Worm (Caenorhabditis elegans) whole organism, L3 larva: Measurements from ENCODE around the gene nhr-272.

Experiments
- R02D3.7 ChIP-seq: fragments of 150-350 bp; optimal IDR thresholded peaks from 2 replicates; lab custom pipeline; 2014; ENCODE audit warnings: missing biosample characterization, missing genetic modification characterization
- ZK546.5 ChIP-seq: sonication (generic microtip); optimal IDR thresholded peaks from 2 replicates; lab custom pipeline; 2017; ENCODE audit warnings: missing biosample characterization, missing genetic modification characterization
- aly-2 ChIP-seq: fragments of 150-350 bp; optimal IDR thresholded peaks from 2 replicates; lab custom pipeline; 2014; ENCODE audit warnings: missing biosample characterization, missing genetic modification characterization
- ama-1 ChIP-seq: fragments of 150-350 bp; optimal IDR thresholded peaks from 2 replicates; lab custom pipeline; 2018
- ceh-16 ChIP-seq: sonication (generic microtip); optimal IDR thresholded peaks from 2 replicates; lab custom pipeline; 2017; ENCODE audit warnings: missing biosample characterization, missing genetic modification characterization
- ceh-28 ChIP-seq: fragments of 150-350 bp; optimal IDR thresholded peaks from 2 replicates; lab custom pipeline; 2014; ENCODE audit warnings: missing biosample characterization, missing genetic modification reagents, missing genetic modification characterization
- ceh-82 ChIP-seq: fragments of 150-350 bp; optimal IDR thresholded peaks from 2 replicates; lab custom pipeline; 2014; ENCODE audit warnings: missing biosample characterization, missing genetic modification characterization
- ceh-9 ChIP-seq: sonication (generic microtip); optimal IDR thresholded peaks from 2 replicates; lab custom pipeline; 2018; ENCODE audit warnings: missing biosample characterization, missing genetic modification characterization
- daf-12 ChIP-seq: fragments of 150-350 bp; optimal IDR thresholded peaks from 2 replicates; lab custom pipeline; 2014; ENCODE audit warnings: missing biosample characterization, missing genetic modification reagents, missing genetic modification characterization
- egl-27 ChIP-seq: sonication (generic microtip); optimal IDR thresholded peaks from 4 replicates; lab custom pipeline; 2017; ENCODE audit warnings: missing biosample characterization, missing genetic modification reagents, missing genetic modification characterization
- egl-5 ChIP-seq: fragments of 150-350 bp; optimal IDR thresholded peaks from 2 replicates; lab custom pipeline; 2017; ENCODE audit warnings: missing biosample characterization, missing genetic modification reagents, missing genetic modification characterization, inconsistent platforms
- elt-1 ChIP-seq: fragments of 150-350 bp; optimal IDR thresholded peaks from 2 replicates; lab custom pipeline; 2014; ENCODE audit warnings: missing biosample characterization, missing genetic modification characterization
- elt-2 ChIP-seq: sonication (generic microtip); optimal IDR thresholded peaks from 2 replicates; lab custom pipeline; 2016; ENCODE audit warnings: missing genetic modification reagents, mild to moderate bottlenecking, missing genetic modification characterization, missing compliant biosample characterization
- elt-3 ChIP-seq, 3 experiments: fragments of 150-350 bp in 1 of 3; sonication (generic microtip) in 2 of 3; optimal IDR thresholded peaks; 2 replicates in 2 of 3; 4 replicates in 1 of 3; lab custom pipeline; 2014 to 2017; ENCODE audit warnings: missing biosample characterization in 3 of 3, missing genetic modification characterization in 3 of 3
- eor-1 ChIP-seq, 2 experiments: fragments of 150-350 bp; optimal IDR thresholded peaks; 2 replicates each; lab custom pipeline; 2014 to 2018; ENCODE audit warnings: missing biosample characterization in 2 of 2, missing genetic modification characterization in 2 of 2
- fkh-10 ChIP-seq: sonication (generic microtip); optimal IDR thresholded peaks from 2 replicates; lab custom pipeline; 2017; ENCODE audit warnings: missing biosample characterization, missing genetic modification reagents, missing genetic modification characterization
- fkh-2 ChIP-seq: fragments of 150-350 bp; optimal IDR thresholded peaks from 2 replicates; lab custom pipeline; 2014; ENCODE audit warnings: missing biosample characterization, missing genetic modification reagents, missing genetic modification characterization
- fos-1 ChIP-seq: fragments of 150-350 bp; optimal IDR thresholded peaks from 2 replicates; lab custom pipeline; 2014; ENCODE audit warnings: missing biosample characterization, missing genetic modification characterization
- hmg-11 ChIP-seq: sonication (generic microtip); optimal IDR thresholded peaks from 2 replicates; lab custom pipeline; 2016; ENCODE audit warnings: missing genetic modification characterization, missing compliant biosample characterization
- jun-1 ChIP-seq: fragments of 150-350 bp; optimal IDR thresholded peaks from 2 replicates; lab custom pipeline; 2014; ENCODE audit warnings: missing biosample characterization, missing genetic modification reagents, missing genetic modification characterization
- lin-15B ChIP-seq: fragments of 150-350 bp; optimal IDR thresholded peaks from 2 replicates; lab custom pipeline; 2014; ENCODE audit warnings: missing biosample characterization, missing genetic modification characterization
- lin-39 ChIP-seq: fragments of 150-350 bp; optimal IDR thresholded peaks from 2 replicates; lab custom pipeline; 2018; ENCODE audit warnings: missing biosample characterization, missing genetic modification reagents, missing genetic modification characterization
- lsy-12 ChIP-seq: sonication (generic microtip); optimal IDR thresholded peaks from 2 replicates; lab custom pipeline; 2016; ENCODE audit warnings: mild to moderate bottlenecking, missing genetic modification characterization, missing compliant biosample characterization
- mdl-1 ChIP-seq: fragments of 150-350 bp; optimal IDR thresholded peaks from 2 replicates; lab custom pipeline; 2014; ENCODE audit warnings: missing biosample characterization, missing genetic modification characterization
- mml-1 ChIP-seq: fragments of 150-350 bp; sonication (generic microtip); optimal IDR thresholded peaks from 3 replicates; lab custom pipeline; 2014; ENCODE audit warnings: missing biosample characterization, missing genetic modification characterization
- nfya-1 ChIP-seq: sonication (generic microtip); optimal IDR thresholded peaks from 2 replicates; lab custom pipeline; 2017; ENCODE audit warnings: missing genetic modification characterization, mild to moderate bottlenecking, missing compliant biosample characterization, antibody characterized with exemption, moderate library complexity; ENCODE audit not compliant: insufficient read depth
- nhr-11 ChIP-seq: fragments of 150-350 bp; optimal IDR thresholded peaks from 2 replicates; lab custom pipeline; 2014; ENCODE audit warnings: missing biosample characterization, missing genetic modification characterization
- nhr-12 ChIP-seq: fragments of 150-350 bp; optimal IDR thresholded peaks from 2 replicates; lab custom pipeline; 2014; ENCODE audit warnings: missing biosample characterization, missing genetic modification characterization
- nhr-23 ChIP-seq: fragments of 150-350 bp; optimal IDR thresholded peaks from 2 replicates; lab custom pipeline; 2014; ENCODE audit warnings: missing biosample characterization, missing genetic modification reagents, missing genetic modification characterization
- nhr-237 ChIP-seq: fragments of 150-350 bp; optimal IDR thresholded peaks from 2 replicates; lab custom pipeline; 2014; ENCODE audit warnings: missing biosample characterization, missing genetic modification characterization
- nhr-25 ChIP-seq: sonication (generic microtip); optimal IDR thresholded peaks from 2 replicates; lab custom pipeline; 2017; ENCODE audit warnings: missing biosample characterization, missing genetic modification characterization
- nhr-28 ChIP-seq: fragments of 150-350 bp; optimal IDR thresholded peaks from 2 replicates; lab custom pipeline; 2014; ENCODE audit warnings: missing biosample characterization, missing genetic modification characterization
- nhr-43 ChIP-seq: sonication (generic microtip); optimal IDR thresholded peaks from 2 replicates; lab custom pipeline; 2016; ENCODE audit warnings: mild to moderate bottlenecking, missing genetic modification characterization, missing compliant biosample characterization; ENCODE audit not compliant: poor library complexity, severe bottlenecking
- nhr-67 ChIP-seq: fragments of 150-350 bp; optimal IDR thresholded peaks from 2 replicates; lab custom pipeline; 2014; ENCODE audit warnings: missing biosample characterization, missing genetic modification characterization
- nhr-76 ChIP-seq: fragments of 150-350 bp; sonication (generic microtip); optimal IDR thresholded peaks from 5 replicates; lab custom pipeline; 2014; ENCODE audit warnings: missing biosample characterization, missing genetic modification characterization
- nhr-77 ChIP-seq: fragments of 150-350 bp; optimal IDR thresholded peaks from 2 replicates; lab custom pipeline; 2014; ENCODE audit warnings: missing biosample characterization, missing genetic modification characterization
- pha-4 ChIP-seq: fragments of 150-350 bp; optimal IDR thresholded peaks from 2 replicates; lab custom pipeline; 2014; ENCODE audit warnings: missing biosample characterization, missing genetic modification reagents, missing genetic modification characterization
- pqm-1 ChIP-seq: fragments of 150-350 bp; optimal IDR thresholded peaks from 2 replicates; lab custom pipeline; 2017; ENCODE audit warnings: missing biosample characterization, missing genetic modification characterization, inconsistent platforms
- sea-2 ChIP-seq: fragments of 150-350 bp; sonication (generic microtip); optimal IDR thresholded peaks from 4 replicates; lab custom pipeline; 2014; ENCODE audit warnings: missing biosample characterization, missing genetic modification reagents, missing genetic modification characterization
- skn-1 ChIP-seq: fragments of 150-350 bp; optimal IDR thresholded peaks from 2 replicates; lab custom pipeline; 2014; ENCODE audit warnings: missing biosample characterization, missing genetic modification characterization
- snpc-4 ChIP-seq: fragments of 150-350 bp; optimal IDR thresholded peaks from 2 replicates; lab custom pipeline; 2014; ENCODE audit warnings: missing biosample characterization, missing genetic modification characterization
- tbx-2 ChIP-seq: sonication (generic microtip); optimal IDR thresholded peaks from 2 replicates; lab custom pipeline; 2016; ENCODE audit warnings: mild to moderate bottlenecking, missing genetic modification characterization, missing compliant biosample characterization
- unc-39 ChIP-seq: sonication (generic microtip); optimal IDR thresholded peaks from 4 replicates; lab custom pipeline; 2017; ENCODE audit warnings: missing biosample characterization, missing genetic modification characterization
- unc-62 ChIP-seq: fragments of 150-350 bp; sonication (generic microtip); optimal IDR thresholded peaks from 4 replicates; lab custom pipeline; 2014; ENCODE audit warnings: missing biosample characterization, missing genetic modification reagents, missing genetic modification characterization
- zag-1 ChIP-seq: fragments of 150-350 bp; optimal IDR thresholded peaks from 2 replicates; lab custom pipeline; 2014; ENCODE audit warnings: missing biosample characterization, missing genetic modification characterization
- ztf-11 ChIP-seq: fragments of 150-350 bp; optimal IDR thresholded peaks from 2 replicates; lab custom pipeline; 2014; ENCODE audit warnings: missing biosample characterization, missing genetic modification characterization
- ztf-4 ChIP-seq: fragments of 150-350 bp; optimal IDR thresholded peaks from 2 replicates; lab custom pipeline; 2014; ENCODE audit warnings: missing biosample characterization, missing genetic modification characterization

The nhr-272 gene

DNA sequence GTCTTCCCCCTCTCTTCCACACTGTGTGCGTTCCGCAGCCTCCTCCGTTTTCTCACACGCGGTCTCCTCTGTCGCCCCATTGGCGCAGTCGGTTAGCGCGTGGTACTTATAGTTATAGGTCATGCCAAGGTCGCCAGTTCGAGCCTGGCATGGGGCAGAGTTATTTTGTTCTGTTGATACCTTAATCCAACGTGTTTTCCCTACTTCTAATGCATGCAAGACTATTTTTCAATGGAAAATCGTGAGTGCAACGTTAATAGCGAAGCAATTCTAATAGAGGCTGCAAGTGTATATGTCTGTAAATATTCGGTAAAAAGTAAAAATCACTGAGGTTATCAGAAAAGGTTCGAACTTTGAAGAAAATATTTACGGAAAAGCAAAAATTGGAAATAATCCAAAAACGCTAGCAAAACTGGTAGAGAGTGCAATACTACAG, 43.5 kb downstream of the nhr-272 start:
- TF ChIP-seq fkh-2 (tag; lab: Kevin White, UChicago), result no peak
- no peak for TF ChIP-seq nhr-76 (tag; lab: Kevin White, UChicago)
- TF ChIP-seq ceh-28 (tag; lab: Kevin White, UChicago), result no peak
- TF ChIP-seq mml-1, result no peak
- TF ChIP-seq daf-12, result no peak
- peak; percentile 14 for TF ChIP-seq pha-4 (tag; lab: Kevin White, UChicago)
- TF ChIP-seq nhr-237 (tag; lab: Kevin White, UChicago), result no peak
- peak; percentile 46 for TF ChIP-seq nhr-23 (tag; lab: Kevin White, UChicago)
- no peak for TF ChIP-seq ceh-82 (tag; lab: Kevin White, UChicago)
- TF ChIP-seq lsy-12 (tag; lab: Kevin White, UChicago), result peak; percentile 95
- TF ChIP-seq jun-1 (tag; lab: Kevin White, UChicago), result no peak
- peak; percentile 86 for TF ChIP-seq lin-39 (tag; lab: Kevin White, UChicago)
- no peak for TF ChIP-seq R02D3.7 (tag; lab: Kevin White, UChicago)
- TF ChIP-seq fos-1, result no peak
- TF ChIP-seq nhr-25 (tag; lab: Kevin White, UChicago), result peak; percentile 66
- TF ChIP-seq lin-15B, result no peak
- TF ChIP-seq aly-2, result no peak
- peak; percentile 60 for TF ChIP-seq tbx-2 (tag; lab: Kevin White, UChicago)
- peak in 1 of 3 experiments; percentile 3 for TF ChIP-seq elt-3 (tag; optimal IDR thresholded peaks at IDR 0.05; lab: Kevin White, UChicago)
- TF ChIP-seq elt-1 (tag; lab: Kevin White, UChicago), result no peak
- TF ChIP-seq snpc-4 (tag; lab: Kevin White, UChicago), result no peak
- peak; percentile 56 for TF ChIP-seq elt-2 (tag; lab: Kevin White, UChicago)
- TF ChIP-seq ztf-11 (tag; lab: Kevin White, UChicago), result no peak
- TF ChIP-seq mdl-1 (tag; lab: Kevin White, UChicago), result no peak
- TF ChIP-seq eor-1 (tag; optimal IDR thresholded peaks at IDR 0.05; lab: Kevin White, UChicago), result no peak
- TF ChIP-seq hmg-11 (tag; lab: Kevin White, UChicago), result peak; percentile 84
- TF ChIP-seq nhr-12 (tag; lab: Kevin White, UChicago), result no peak
- TF ChIP-seq ZK546.5 (tag; lab: Kevin White, UChicago), result no peak
- no peak for TF ChIP-seq ceh-9 (tag; lab: Kevin White, UChicago)
- TF ChIP-seq nhr-67 (tag; lab: Kevin White, UChicago), result no peak
- no peak for TF ChIP-seq sea-2 (GFP tag; lab: Kevin White, UChicago)
- no peak for TF ChIP-seq zag-1
- TF ChIP-seq unc-62 (GFP tag; lab: Kevin White, UChicago), result no peak
- TF ChIP-seq ceh-16 (tag; lab: Kevin White, UChicago), result no peak
- no peak for TF ChIP-seq ztf-4 (tag; lab: Kevin White, UChicago)
- peak; percentile 48 for TF ChIP-seq nhr-43 (tag; lab: Kevin White, UChicago)
- no peak for TF ChIP-seq egl-5
- TF ChIP-seq unc-39 (tag; lab: Kevin White, UChicago), result no peak
- peak; percentile 58 for TF ChIP-seq nhr-77 (tag; lab: Kevin White, UChicago)
- no peak for TF ChIP-seq nhr-28
- no peak for TF ChIP-seq nhr-11 (tag; lab: Kevin White, UChicago)
- no peak for TF ChIP-seq ama-1 (lab: Kevin White, UChicago)
- peak; percentile 60 for TF ChIP-seq nfya-1 (tag; lab: Kevin White, UChicago)
- no peak for TF ChIP-seq skn-1
- TF ChIP-seq pqm-1, result no peak
- TF ChIP-seq fkh-10, result no peak
- TF ChIP-seq egl-27 (tag; lab: Kevin White, UChicago), result no peak
